Worm (Caenorhabditis elegans) whole organism, L4 larva: ENCODE results near the gene F52C9.3.
A peak's percentile ranks its signal among the peaks of the same experiment; 100 is the strongest.

Experiments
- D1046.2 ChIP-seq: fragments of 200-800 bp; sonication (Bioruptor generic); IDR thresholded peaks from 2 replicates; pipeline ENCODE4 v1.3.6; 2022; ENCODE audit warnings: missing genetic modification characterization, missing compliant biosample characterization
- F26F4.8 ChIP-seq: fragments of 200-800 bp; sonication (Bioruptor generic); conservative IDR thresholded peaks from 2 replicates; pipeline ENCODE4 v1.3.6; 2022; ENCODE audit warnings: missing genetic modification characterization, missing compliant biosample characterization
- F44E2.7 ChIP-seq: fragments of 200-800 bp; sonication (Bioruptor generic); IDR thresholded peaks from 2 replicates; pipeline ENCODE4 v2.1.2; 2022; ENCODE audit warnings: missing genetic modification characterization, missing compliant biosample characterization
- T20F7.1 ChIP-seq: fragments of 200-800 bp; sonication (Bioruptor generic); optimal IDR thresholded peaks from 2 replicates; lab custom pipeline; 2018; ENCODE audit warnings: mild to moderate bottlenecking, missing genetic modification characterization, missing compliant biosample characterization
- T26A8.4 ChIP-seq: fragments of 200-800 bp; sonication (Bioruptor generic); IDR thresholded peaks from 2 replicates; pipeline ENCODE4 v1.3.6; 2022; ENCODE audit warnings: missing genetic modification characterization, missing compliant biosample characterization
- Y5F2A.4 ChIP-seq: fragments of 200-800 bp; sonication (Bioruptor generic); optimal IDR thresholded peaks from 2 replicates; lab custom pipeline; 2018; ENCODE audit warnings: mild to moderate bottlenecking, missing genetic modification characterization, missing compliant biosample characterization
- Y75B8A.6 ChIP-seq: fragments of 200-800 bp; sonication (Bioruptor generic); IDR thresholded peaks from 2 replicates; pipeline ENCODE4 v1.3.6; 2022; ENCODE audit warnings: missing genetic modification reagents, missing genetic modification characterization, missing compliant biosample characterization
- ZK546.5 ChIP-seq, 2 experiments: sonication (generic microtip); optimal IDR thresholded peaks; 2 replicates each; lab custom pipeline; 2017; ENCODE audit warnings: missing biosample characterization in 2 of 2, missing genetic modification characterization in 2 of 2
- ama-1 ChIP-seq: fragments of 150-350 bp; optimal IDR thresholded peaks from 2 replicates; lab custom pipeline; 2014; ENCODE audit warnings: inconsistent platforms, mixed read lengths
- ceh-28 ChIP-seq: fragments of 150-350 bp; optimal IDR thresholded peaks from 2 replicates; lab custom pipeline; 2014; ENCODE audit warnings: missing biosample characterization, missing genetic modification reagents, missing genetic modification characterization
- ceh-32 ChIP-seq: sonication (generic microtip); optimal IDR thresholded peaks from 2 replicates; lab custom pipeline; 2016; ENCODE audit warnings: mild to moderate bottlenecking, missing genetic modification characterization, missing compliant biosample characterization; ENCODE audit not compliant: poor library complexity
- daf-16 ChIP-seq, 3 experiments: sonication (generic microtip); optimal IDR thresholded peaks; 2 replicates each; lab custom pipeline; 2016 to 2017; ENCODE audit warnings: missing genetic modification characterization in 3 of 3, missing genetic modification reagents in 3 of 3, mild to moderate bottlenecking in 2 of 3, missing compliant biosample characterization in 2 of 3, missing biosample characterization in 1 of 3, moderate library complexity in 1 of 3
- dmd-6 ChIP-seq: fragments of 200-800 bp; sonication (Bioruptor generic); IDR thresholded peaks from 2 replicates; pipeline ENCODE4 v1.3.6; 2022; ENCODE audit warnings: missing genetic modification reagents, missing genetic modification characterization, missing compliant biosample characterization
- dmd-8 ChIP-seq: fragments of 200-800 bp; sonication (Bioruptor generic); IDR thresholded peaks from 2 replicates; pipeline ENCODE4 v1.3.6; 2022; ENCODE audit warnings: missing genetic modification characterization, missing compliant biosample characterization
- dve-1 ChIP-seq: sonication (generic microtip); optimal IDR thresholded peaks from 2 replicates; lab custom pipeline; 2017; ENCODE audit warnings: antibody characterized with exemption, mild to moderate bottlenecking, missing genetic modification characterization, missing compliant biosample characterization; ENCODE audit not compliant: insufficient read depth
- egl-43 ChIP-seq: fragments of 200-800 bp; sonication (Bioruptor generic); IDR thresholded peaks from 2 replicates; pipeline ENCODE4 v1.3.6; 2022; ENCODE audit warnings: missing genetic modification reagents, missing genetic modification characterization, missing compliant biosample characterization
- fkh-10 ChIP-seq: fragments of 150-350 bp; optimal IDR thresholded peaks from 2 replicates; lab custom pipeline; 2014; ENCODE audit warnings: missing biosample characterization, missing genetic modification reagents, missing genetic modification characterization
- hif-1 ChIP-seq, 2 experiments: sonication (generic microtip); optimal IDR thresholded peaks; 2 replicates each; lab custom pipeline; 2016 to 2017; ENCODE audit warnings: missing compliant biosample characterization in 2 of 2, missing genetic modification characterization in 2 of 2, missing genetic modification reagents in 2 of 2, missing genotype in 2 of 2, mild to moderate bottlenecking in 1 of 2
- hlh-11 ChIP-seq: fragments of 200-800 bp; sonication (Bioruptor generic); optimal IDR thresholded peaks from 2 replicates; lab custom pipeline; 2018; ENCODE audit warnings: mild to moderate bottlenecking, missing genetic modification characterization, missing compliant biosample characterization
- lim-7 ChIP-seq: fragments of 200-800 bp; sonication (Bioruptor generic); IDR thresholded peaks from 2 replicates; pipeline ENCODE4 v1.3.6; 2022; ENCODE audit warnings: missing genetic modification characterization, missing compliant biosample characterization
- lin-29 ChIP-seq: fragments of 200-800 bp; sonication (Bioruptor generic); IDR thresholded peaks from 2 replicates; pipeline ENCODE4 v1.3.6; 2022; ENCODE audit warnings: missing genetic modification reagents, missing genetic modification characterization, missing compliant biosample characterization
- lin-39 ChIP-seq: fragments of 150-350 bp; optimal IDR thresholded peaks from 2 replicates; lab custom pipeline; 2014; ENCODE audit warnings: missing biosample characterization, missing genetic modification reagents, missing genetic modification characterization
- lir-3 ChIP-seq: sonication (generic microtip); optimal IDR thresholded peaks from 2 replicates; lab custom pipeline; 2016; ENCODE audit warnings: mild to moderate bottlenecking, missing genetic modification characterization, missing compliant biosample characterization
- lsy-2 ChIP-seq, 2 experiments: fragments of 150-350 bp in 1 of 2; sonication (generic microtip) in 1 of 2; optimal IDR thresholded peaks; 2 replicates each; lab custom pipeline; 2014 to 2017; ENCODE audit warnings: missing biosample characterization in 2 of 2, missing genetic modification characterization in 2 of 2
- madf-5 ChIP-seq, 2 experiments: fragments of 200-800 bp; sonication (Bioruptor generic); IDR thresholded peaks; 2 replicates each; pipeline ENCODE4 v1.3.6; 2022; ENCODE audit warnings: missing compliant biosample characterization in 2 of 2, missing genetic modification characterization in 2 of 2
- madf-9 ChIP-seq: fragments of 200-800 bp; sonication (Bioruptor generic); conservative IDR thresholded peaks from 2 replicates; pipeline ENCODE4 v1.3.6; 2022; ENCODE audit warnings: missing genetic modification reagents, missing genetic modification characterization, missing compliant biosample characterization
- mdl-1 ChIP-seq, 2 experiments: fragments of 150-350 bp in 1 of 2; sonication (generic microtip) in 1 of 2; optimal IDR thresholded peaks; 2 replicates each; lab custom pipeline; 2014 to 2017; ENCODE audit warnings: missing biosample characterization in 2 of 2, missing genetic modification characterization in 2 of 2
- mep-1 ChIP-seq: fragments of 150-350 bp; sonication (generic microtip); optimal IDR thresholded peaks from 3 replicates; lab custom pipeline; 2014; ENCODE audit warnings: missing biosample characterization, missing genetic modification characterization
- nhr-11 ChIP-seq: fragments of 150-350 bp; optimal IDR thresholded peaks from 2 replicates; lab custom pipeline; 2014; ENCODE audit warnings: missing biosample characterization, missing genetic modification characterization
- nhr-237 ChIP-seq: sonication (generic microtip); optimal IDR thresholded peaks from 2 replicates; lab custom pipeline; 2017; ENCODE audit warnings: missing biosample characterization, missing genetic modification characterization
- nhr-25 ChIP-seq: sonication (generic microtip); optimal IDR thresholded peaks from 2 replicates; lab custom pipeline; 2017; ENCODE audit warnings: missing genetic modification characterization, mild to moderate bottlenecking, missing compliant biosample characterization, antibody characterized with exemption, moderate library complexity, borderline replicate concordance; ENCODE audit not compliant: insufficient read depth
- nhr-28 ChIP-seq: fragments of 150-350 bp; optimal IDR thresholded peaks from 2 replicates; lab custom pipeline; 2014; ENCODE audit warnings: missing biosample characterization, missing genetic modification characterization
- nhr-41 ChIP-seq: fragments of 200-800 bp; sonication (Bioruptor generic); IDR thresholded peaks from 2 replicates; pipeline ENCODE4 v1.3.6; 2022; ENCODE audit warnings: missing genetic modification reagents, missing genetic modification characterization, missing compliant biosample characterization
- nhr-42 ChIP-seq: fragments of 200-800 bp; sonication (Bioruptor generic); IDR thresholded peaks from 2 replicates; pipeline ENCODE4 v1.3.6; 2022; ENCODE audit warnings: missing genetic modification characterization, missing compliant biosample characterization
- nhr-48 ChIP-seq: sonication (generic microtip); optimal IDR thresholded peaks from 2 replicates; lab custom pipeline; 2016; ENCODE audit warnings: mild to moderate bottlenecking, missing genetic modification characterization, missing compliant biosample characterization
- nhr-6 ChIP-seq: fragments of 150-350 bp; optimal IDR thresholded peaks from 2 replicates; lab custom pipeline; 2014; ENCODE audit warnings: missing biosample characterization, missing genetic modification characterization
- nhr-77 ChIP-seq: fragments of 150-350 bp; optimal IDR thresholded peaks from 2 replicates; lab custom pipeline; 2014; ENCODE audit warnings: missing biosample characterization, missing genetic modification characterization
- php-3 ChIP-seq: fragments of 200-800 bp; sonication (Bioruptor generic); IDR thresholded peaks from 2 replicates; pipeline ENCODE4 v1.3.6; 2022; ENCODE audit warnings: missing genetic modification reagents, missing genetic modification characterization, missing compliant biosample characterization
- pqm-1 ChIP-seq: sonication (generic microtip); optimal IDR thresholded peaks from 2 replicates; lab custom pipeline; 2017; ENCODE audit warnings: missing biosample characterization, missing genetic modification characterization
- saeg-2 ChIP-seq: fragments of 200-800 bp; sonication (Bioruptor generic); IDR thresholded peaks from 2 replicates; pipeline ENCODE4 v1.3.6; 2022; ENCODE audit warnings: missing genetic modification reagents, missing genetic modification characterization, missing compliant biosample characterization
- sdz-12 ChIP-seq: fragments of 200-800 bp; sonication (Bioruptor generic); optimal IDR thresholded peaks from 2 replicates; lab custom pipeline; 2018; ENCODE audit warnings: mild to moderate bottlenecking, missing genetic modification characterization, missing compliant biosample characterization
- unc-130 ChIP-seq: sonication (generic microtip); optimal IDR thresholded peaks from 2 replicates; lab custom pipeline; 2016; ENCODE audit warnings: missing genetic modification reagents, missing genetic modification characterization, missing compliant biosample characterization
- zip-11 ChIP-seq: fragments of 200-800 bp; sonication (Bioruptor generic); IDR thresholded peaks from 2 replicates; pipeline ENCODE4 v1.3.6; 2022; ENCODE audit warnings: missing genetic modification characterization, missing compliant biosample characterization
- zip-2 ChIP-seq: fragments of 150-350 bp; optimal IDR thresholded peaks from 2 replicates; lab custom pipeline; 2014; ENCODE audit warnings: missing biosample characterization, missing genetic modification characterization

F52C9.3 gene

DNA sequence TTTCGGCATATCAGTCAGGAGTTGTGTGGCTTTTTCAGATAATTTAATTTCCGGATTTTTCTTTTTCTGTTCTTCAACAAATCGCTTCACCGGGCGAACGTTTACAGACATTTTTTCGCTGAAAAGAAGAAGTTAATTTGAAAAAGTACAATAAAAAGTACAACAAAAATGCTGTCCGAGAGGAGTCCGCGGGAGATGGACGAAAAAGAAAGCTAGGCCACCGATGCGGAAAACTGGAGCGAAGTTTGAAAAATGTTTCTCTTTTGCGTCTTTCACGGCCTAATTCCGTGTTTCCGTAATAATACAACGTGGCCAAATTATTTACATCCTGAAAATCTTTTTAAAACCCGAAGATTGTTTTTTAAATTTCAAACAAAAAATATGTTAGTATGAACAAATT, 27.6 kb downstream of the F52C9.3 start, which contains the start of gene thoc-5 (continued):
- peak; percentile 77 for TF ChIP-seq nhr-6
- TF ChIP-seq unc-130 (GFP tag; lab: Kevin White, UChicago) = peak; percentile 94
- TF ChIP-seq fkh-10 = no peak
- no peak for TF ChIP-seq ZK546.5 (tag; optimal IDR thresholded peaks at IDR 0.05; lab: Kevin White, UChicago)
- 0 out of 2 replicates have a peak, but pooled peaks have one; percentile 4 for TF ChIP-seq D1046.2 (GFP tag; lab: Robert Waterston, UW)
- peak in 1 of 2 experiments; percentile 43; a peak in 1 of 4 replicates for TF ChIP-seq madf-5 (GFP tag; IDR thresholded peaks at IDR 0.05; lab: Robert Waterston, UW)
- TF ChIP-seq lin-29 = no peak
- TF ChIP-seq Y5F2A.4 (GFP tag; lab: Kevin White, UChicago) = no peak
- TF ChIP-seq lin-39 (tag; lab: Kevin White, UChicago) = no peak
- TF ChIP-seq dmd-8 (GFP tag; lab: Robert Waterston, UW) = no peak
- TF ChIP-seq ceh-32 (tag; lab: Kevin White, UChicago) = no peak
- TF ChIP-seq F26F4.8 (GFP tag; lab: Robert Waterston, UW) = no peak
- TF ChIP-seq sdz-12 (GFP tag; lab: Kevin White, UChicago) = peak; percentile 75
- no peak for TF ChIP-seq nhr-41 (GFP tag; lab: Robert Waterston, UW)

DNA sequence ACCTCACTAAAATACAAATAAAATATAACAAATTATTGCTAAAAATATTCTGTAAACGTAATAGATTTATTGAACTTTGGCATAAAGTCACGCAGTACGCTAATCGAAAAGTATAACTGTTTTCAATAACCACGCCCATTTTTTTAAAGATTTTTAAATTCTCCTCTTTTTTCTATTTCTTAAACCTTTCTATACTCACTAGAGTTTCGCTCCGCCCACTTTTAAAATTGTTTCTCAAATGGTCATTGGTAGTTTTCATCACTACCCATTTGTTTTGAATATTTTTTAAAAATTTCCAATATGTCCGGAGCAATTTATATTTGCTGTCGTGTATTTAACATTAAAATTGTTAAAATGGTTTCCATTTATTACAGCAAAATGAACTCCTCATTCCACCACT, 40.2 kb downstream of the F52C9.3 start, which contains the start of gene Y32H12A.1:
TSS of gene Y32H12A.1 (plus strand) at position 301 of the 400 bp plus-strand sequence.
- TF ChIP-seq ceh-28 (tag; lab: Kevin White, UChicago) (no peak), zip-11 (GFP tag; lab: Robert Waterston, UW) (no peak), zip-2 (no peak), egl-43 (GFP tag; lab: Robert Waterston, UW) (no peak), php-3 (no peak), ama-1 (no peak), dmd-6 (no peak), lir-3 (tag; lab: Kevin White, UChicago) (no peak), saeg-2 (GFP tag; lab: Robert Waterston, UW) (no peak), sdz-12 (GFP tag; lab: Kevin White, UChicago) (no peak), F44E2.7 (GFP tag; lab: Robert Waterston, UW) (no peak), dmd-8 (GFP tag; lab: Robert Waterston, UW) (no peak), pqm-1 (tag; lab: Kevin White, UChicago) (no peak), nhr-48 (no peak), nhr-237 (tag; lab: Kevin White, UChicago) (no peak), madf-9 (no peak), T20F7.1 (GFP tag; lab: Kevin White, UChicago) (no peak), lim-7 (no peak), nhr-42 (GFP tag; lab: Robert Waterston, UW) (no peak)

DNA sequence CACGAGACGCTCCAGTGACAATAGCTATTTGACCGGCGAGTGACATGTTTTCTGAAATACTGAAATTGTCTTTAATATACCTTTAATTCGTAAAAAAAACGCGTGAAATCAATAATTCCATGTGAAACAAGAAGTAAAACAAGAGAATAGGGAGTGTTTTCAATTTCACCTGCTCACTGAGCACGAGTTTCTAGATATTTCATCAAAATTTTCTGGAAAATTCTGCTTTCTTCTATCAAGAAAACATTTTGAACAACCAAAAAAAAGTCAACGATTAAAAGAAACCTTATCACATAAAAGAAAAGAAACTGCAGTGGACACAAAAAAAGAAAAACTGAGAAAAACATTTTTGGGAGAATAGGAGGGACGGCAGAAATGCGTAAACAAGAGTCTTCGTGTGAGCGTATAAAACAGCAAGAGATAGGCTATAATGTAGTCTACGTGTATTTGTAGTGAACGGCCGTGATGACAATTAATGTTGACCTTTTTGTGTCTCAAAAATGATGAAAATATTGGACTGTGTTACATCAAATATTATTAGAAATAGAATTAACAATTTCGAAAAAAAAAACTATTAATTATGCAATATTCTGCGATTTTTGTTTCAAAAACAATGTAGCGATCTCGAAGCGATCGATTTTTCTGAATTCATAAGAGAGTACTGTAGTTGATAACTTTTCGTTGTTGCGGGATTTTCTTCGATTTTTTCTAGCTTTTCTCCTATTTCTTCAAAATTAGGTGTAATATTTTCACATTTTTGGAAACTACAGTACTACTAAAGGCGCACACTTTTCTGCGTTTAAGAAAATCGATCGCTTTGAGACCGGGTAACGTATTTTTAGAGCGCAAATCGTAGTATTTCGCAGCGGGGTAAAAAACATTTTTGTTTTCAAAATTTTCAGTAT, 46.6 kb downstream of the F52C9.3 start, which contains the start of gene dhs-9:
TSS of gene dhs-9 (minus strand) at position 51 of the 905 bp plus-strand sequence.
- TF ChIP-seq nhr-25 (tag; lab: Kevin White, UChicago) (no peak), Y75B8A.6 (no peak), mep-1 (tag; lab: Kevin White, UChicago) (peak; percentile 39), mdl-1 (tag; optimal IDR thresholded peaks at IDR 0.05; lab: Kevin White, UChicago) (no peak), hlh-11 (tag; lab: Kevin White, UChicago) (peak; percentile 59), ama-1 (peak; percentile 39), nhr-237 (tag; lab: Kevin White, UChicago) (no peak), php-3 (no peak), hif-1 (tag; optimal IDR thresholded peaks at IDR 0.05; lab: Kevin White, UChicago) (peak in 1 of 2 experiments; percentile 20), T26A8.4 (GFP tag; lab: Robert Waterston, UW) (0 out of 2 replicates have a peak, but pooled peaks have one; percentile 44), lsy-2 (tag; optimal IDR thresholded peaks at IDR 0.05; lab: Kevin White, UChicago) (peak in 1 of 2 experiments; percentile 45), nhr-77 (tag; lab: Kevin White, UChicago) (peak; percentile 79), dve-1 (peak; percentile 50), nhr-6 (peak; percentile 51), nhr-11 (tag; lab: Kevin White, UChicago) (peak; percentile 64), daf-16 (GFP tag; optimal IDR thresholded peaks at IDR 0.05; lab: Kevin White, UChicago) (peak in 1 of 2 experiments; percentile 84), daf-16 (tag; optimal IDR thresholded peaks at IDR 0.05; lab: Kevin White, UChicago) (peak; percentile 99), dmd-8 (GFP tag; lab: Robert Waterston, UW) (no peak), madf-5 (GFP tag; IDR thresholded peaks at IDR 0.05; lab: Robert Waterston, UW) (no peak), nhr-28 (tag; lab: Kevin White, UChicago) (peak; percentile 99)
